2 fruit fly cellular contexts compared by ENCODE assay signal in the genomic region with DNA sequence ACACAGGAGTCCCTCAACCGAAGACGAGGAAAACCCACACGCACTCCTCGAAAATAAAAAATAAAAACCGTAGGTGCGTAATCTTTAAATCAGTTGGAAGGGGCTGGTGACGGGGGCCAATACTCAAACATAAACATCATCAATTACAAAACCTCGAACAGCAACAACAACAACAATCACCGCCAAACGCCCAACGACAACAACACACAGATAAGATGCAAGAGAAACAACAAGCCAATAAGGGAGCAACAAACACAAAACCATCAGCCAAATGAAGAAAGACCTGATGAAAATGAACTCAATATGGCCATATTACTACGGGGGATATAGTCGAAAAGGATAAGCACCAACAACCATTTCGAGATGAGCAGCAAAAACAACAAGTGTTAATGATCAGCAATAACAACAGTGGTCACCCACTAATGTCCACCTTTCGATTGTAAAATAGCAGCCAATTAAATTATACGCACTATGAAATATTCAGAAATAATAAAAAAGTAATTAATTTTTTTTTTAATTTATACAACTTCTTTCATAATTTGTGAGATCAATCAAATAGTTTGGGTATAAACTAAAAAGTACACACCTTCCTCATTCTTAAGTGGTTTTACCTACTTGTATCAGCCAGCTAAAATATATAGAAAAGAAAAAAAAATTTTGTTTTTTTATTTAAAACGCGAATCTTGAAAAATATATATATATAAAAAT.
TF ChIP-seq lines count a peak whose summit lies in the region.

No protein-coding gene starts in this region.

TF ChIP-seq in whole organism, embryonic, 481 proteins besides CTCF, POLR2A, EP300 and RAD21 (continued from another document and continues in another):
- TF ChIP-seq nerfin-2 (GFP tag; IDR thresholded peaks at IDR 0.05; lab: Robert Waterston, UW; ENCODE audit: partially characterized antibody) (no peak), sqz (GFP tag; optimal IDR thresholded peaks at IDR 0.05; lab: Kevin White, UChicago) (peak; percentile 37), CG18764 (GFP tag; optimal IDR thresholded peaks at IDR 0.05; lab: Kevin White, UChicago) (no peak), otp (GFP tag; IDR thresholded peaks at IDR 0.05; lab: Robert Waterston, UW) (no peak), CG10654 (GFP tag; optimal IDR thresholded peaks at IDR 0.05; lab: Kevin White, UChicago) (peak; percentile 26), shn (GFP tag; optimal IDR thresholded peaks at IDR 0.05; lab: Kevin White, UChicago) (no peak), CG2678 (tag; optimal IDR thresholded peaks at IDR 0.05; lab: Kevin White, UChicago) (peak; percentile 61), CG13775 (GFP tag; optimal IDR thresholded peaks at IDR 0.05; lab: Kevin White, UChicago) (peak; percentile 7), CG12236 (GFP tag; optimal IDR thresholded peaks at IDR 0.05; lab: Kevin White, UChicago) (no peak), B-H1 (GFP tag; IDR thresholded peaks at IDR 0.05; lab: Robert Waterston, UW) (0 out of 3 replicates have a peak, but pooled peaks have one; percentile 13), CG2889 (GFP tag; IDR thresholded peaks at IDR 0.05; lab: Robert Waterston, UW) (no peak), CG14710 (tag; optimal IDR thresholded peaks at IDR 0.05; lab: Kevin White, UChicago) (peak; percentile 76), gt (GFP tag; IDR thresholded peaks at IDR 0.05; lab: Robert Waterston, UW) (no peak), trem (tag; optimal IDR thresholded peaks at IDR 0.05; lab: Kevin White, UChicago) (peak; percentile 1), CG6254 (GFP tag; optimal IDR thresholded peaks at IDR 0.05; lab: Kevin White, UChicago) (peak; percentile 44), CoRest (tag; optimal IDR thresholded peaks at IDR 0.05; lab: Kevin White, UChicago) (peak; percentile 21), CG15696 (tag; optimal IDR thresholded peaks at IDR 0.05; lab: Kevin White, UChicago) (peak; percentile 83), CG11093 (GFP tag; IDR thresholded peaks at IDR 0.05; lab: Robert Waterston, UW) (0 out of 3 replicates have a peak, but pooled peaks have one; percentile 7), Med (GFP tag; lab: Kevin White, UChicago) (peak; percentile 20), cg (GFP tag; optimal IDR thresholded peaks at IDR 0.05; lab: Kevin White, UChicago) (peak; percentile 1), grn (GFP tag; optimal IDR thresholded peaks at IDR 0.05; lab: Kevin White, UChicago) (peak; percentile 88), tin (GFP tag; optimal IDR thresholded peaks at IDR 0.05; lab: Kevin White, UChicago) (peak; percentile 33), klu (GFP tag; IDR thresholded peaks at IDR 0.05; lab: Robert Waterston, UW) (peak; percentile 14; the same call in 1 of the 2 replicates), kni (GFP tag; optimal IDR thresholded peaks at IDR 0.05; lab: Kevin White, UChicago) (peak; percentile 51), CG31441 (GFP tag; IDR thresholded peaks at IDR 0.05; lab: Robert Waterston, UW) (peak; percentile 73), CG4617 (GFP tag; optimal IDR thresholded peaks at IDR 0.05; lab: Kevin White, UChicago; ENCODE audit: borderline replicate concordance) (no peak), CG7745 (tag; optimal IDR thresholded peaks at IDR 0.05; lab: Kevin White, UChicago) (no peak), CG9437 (GFP tag; optimal IDR thresholded peaks at IDR 0.05; lab: Kevin White, UChicago) (no peak), eyg (GFP tag; optimal IDR thresholded peaks at IDR 0.05; lab: Kevin White, UChicago) (no peak), grau (tag; optimal IDR thresholded peaks at IDR 0.05; lab: Kevin White, UChicago) (peak; percentile 85), CG13296 (GFP tag; optimal IDR thresholded peaks at IDR 0.05; lab: Kevin White, UChicago) (peak; percentile 29), vfl (GFP tag; optimal IDR thresholded peaks at IDR 0.05; lab: Kevin White, UChicago) (no peak), row (GFP tag; IDR thresholded peaks at IDR 0.05; lab: Robert Waterston, UW) (peak; percentile 59), ind (GFP tag; optimal IDR thresholded peaks at IDR 0.05; lab: Kevin White, UChicago) (peak; percentile 4), sens (GFP tag; lab: Kevin White, UChicago) (peak; percentile 30), CG10959 (GFP tag; IDR thresholded peaks at IDR 0.05; lab: Robert Waterston, UW) (peak; percentile 69), esg (GFP tag; conservative IDR thresholded peaks at IDR 0.05; lab: Robert Waterston, UW) (no peak), sisA (GFP tag; IDR thresholded peaks at IDR 0.05; lab: Robert Waterston, UW) (peak; percentile 21; the same call in 1 of the 2 replicates), CG4707 (GFP tag; optimal IDR thresholded peaks at IDR 0.05; lab: Kevin White, UChicago) (no peak), Rfx (GFP tag; IDR thresholded peaks at IDR 0.05; lab: Robert Waterston, UW) (0 out of 2 replicates have a peak, but pooled peaks have one; percentile 8), fd96Cb (tag; optimal IDR thresholded peaks at IDR 0.05; lab: Kevin White, UChicago) (peak; percentile 58), gcm (GFP tag; optimal IDR thresholded peaks at IDR 0.05; lab: Kevin White, UChicago) (peak; percentile 13), CG7556 (GFP tag; optimal IDR thresholded peaks at IDR 0.05; lab: Kevin White, UChicago) (peak; percentile 45), ssp (GFP tag; IDR thresholded peaks at IDR 0.05; lab: Robert Waterston, UW) (no peak), dysf (GFP tag; IDR thresholded peaks at IDR 0.05; lab: Robert Waterston, UW) (no peak), prd (optimal IDR thresholded peaks at IDR 0.05; lab: Kevin White, UChicago) (no peak), prd (GFP tag; IDR thresholded peaks at IDR 0.05; lab: Robert Waterston, UW) (peak; percentile 41; the same call in 1 of the 3 replicates), ttk (GFP tag; IDR thresholded peaks at IDR 0.05; lab: Robert Waterston, UW) (no peak), bigmax (GFP tag; optimal IDR thresholded peaks at IDR 0.05; lab: Kevin White, UChicago) (no peak), kah (GFP tag; optimal IDR thresholded peaks at IDR 0.05; lab: Kevin White, UChicago) (no peak), Bdp1 (GFP tag; optimal IDR thresholded peaks at IDR 0.05; lab: Kevin White, UChicago) (no peak), CG11695 (GFP tag; IDR thresholded peaks at IDR 0.05; lab: Robert Waterston, UW) (peak; percentile 50; the same call in 1 of the 3 replicates), az2 (GFP tag; optimal IDR thresholded peaks at IDR 0.05; lab: Kevin White, UChicago) (peak; percentile 4), D (optimal IDR thresholded peaks at IDR 0.05; lab: Kevin White, UChicago) (no peak), D (GFP tag; optimal IDR thresholded peaks at IDR 0.05; lab: Kevin White, UChicago) (peak; percentile 49), peb (GFP tag; IDR thresholded peaks at IDR 0.05; lab: Robert Waterston, UW) (no peak), CG4820 (GFP tag; optimal IDR thresholded peaks at IDR 0.05; lab: Kevin White, UChicago) (peak; percentile 2), CG32767 (GFP tag; IDR thresholded peaks at IDR 0.05; lab: Robert Waterston, UW) (no peak), CG11504 (tag; optimal IDR thresholded peaks at IDR 0.05; lab: Kevin White, UChicago) (peak; percentile 70), Aef1 (GFP tag; IDR thresholded peaks at IDR 0.05; lab: Robert Waterston, UW) (no peak), stwl (tag; optimal IDR thresholded peaks at IDR 0.05; lab: Kevin White, UChicago) (peak; percentile 3), br (optimal IDR thresholded peaks at IDR 0.05; lab: Kevin White, UChicago) (no peak)

TF ChIP-seq in whole organism, prepupa, 60 proteins besides CTCF, POLR2A, EP300 and RAD21 (continued from another document):
- peak; percentile 85 for TF ChIP-seq CG10669 (GFP tag; optimal IDR thresholded peaks at IDR 0.05; lab: Kevin White, UChicago)
- TF ChIP-seq Eip93F (GFP tag; optimal IDR thresholded peaks at IDR 0.05; lab: Kevin White, UChicago), result no peak
- TF ChIP-seq Hr4 (GFP tag; optimal IDR thresholded peaks at IDR 0.05; lab: Kevin White, UChicago), result no peak
- no peak for TF ChIP-seq CG4318 (GFP tag; optimal IDR thresholded peaks at IDR 0.05; lab: Kevin White, UChicago)
- peak; percentile 52 for TF ChIP-seq CG8632 (GFP tag; optimal IDR thresholded peaks at IDR 0.05; lab: Kevin White, UChicago)
- TF ChIP-seq eg (GFP tag; IDR thresholded peaks at IDR 0.05; lab: Robert Waterston, UW), result no peak
- TF ChIP-seq lz (GFP tag; optimal IDR thresholded peaks at IDR 0.05; lab: Kevin White, UChicago), result peak; percentile 26
- TF ChIP-seq CG16779 (tag; optimal IDR thresholded peaks at IDR 0.05; lab: Kevin White, UChicago), result no peak
- peak in 1 of 2 experiments; percentile 27 for TF ChIP-seq salr (GFP tag; optimal IDR thresholded peaks at IDR 0.05; lab: Kevin White, UChicago)
- TF ChIP-seq Sox102F (GFP tag; optimal IDR thresholded peaks at IDR 0.05; lab: Kevin White, UChicago), result no peak
- no peak for TF ChIP-seq vri (GFP tag; optimal IDR thresholded peaks at IDR 0.05; lab: Kevin White, UChicago)
- TF ChIP-seq CG32006 (GFP tag; optimal IDR thresholded peaks at IDR 0.05; lab: Kevin White, UChicago), result peak; percentile 7
- TF ChIP-seq net (GFP tag; optimal IDR thresholded peaks at IDR 0.05; lab: Kevin White, UChicago), result no peak
- no peak for TF ChIP-seq Sox15 (GFP tag; optimal IDR thresholded peaks at IDR 0.05; lab: Kevin White, UChicago)
- TF ChIP-seq fd85E (GFP tag; optimal IDR thresholded peaks at IDR 0.05; lab: Kevin White, UChicago), result peak; percentile 14
- TF ChIP-seq Eip78C (GFP tag; lab: Kevin White, UChicago), result peak; percentile 74
- TF ChIP-seq esn (GFP tag; optimal IDR thresholded peaks at IDR 0.05; lab: Kevin White, UChicago), result peak; percentile 70
- peak; percentile 36 for TF ChIP-seq OdsH (GFP tag; optimal IDR thresholded peaks at IDR 0.05; lab: Kevin White, UChicago)
- 0 out of 3 replicates have a peak, but pooled peaks have one; percentile 53 for TF ChIP-seq CG6163 (GFP tag; IDR thresholded peaks at IDR 0.05; lab: Robert Waterston, UW)
- peak; percentile 42 for TF ChIP-seq Smox (GFP tag; optimal IDR thresholded peaks at IDR 0.05; lab: Kevin White, UChicago)
- peak; percentile 70 for TF ChIP-seq Blimp-1 (GFP tag; optimal IDR thresholded peaks at IDR 0.05; lab: Kevin White, UChicago)
- TF ChIP-seq ss (GFP tag; optimal IDR thresholded peaks at IDR 0.05; lab: Kevin White, UChicago), result peak in 1 of 2 experiments; percentile 21
- peak; percentile 57; the same call in 2 of the 3 replicates for TF ChIP-seq CG8119 (GFP tag; IDR thresholded peaks at IDR 0.05; lab: Robert Waterston, UW)
- no peak for TF ChIP-seq CG6276 (GFP tag; optimal IDR thresholded peaks at IDR 0.05; lab: Kevin White, UChicago)
- TF ChIP-seq cyc (GFP tag; optimal IDR thresholded peaks at IDR 0.05; lab: Kevin White, UChicago), result peak; percentile 49
- TF ChIP-seq CG10631 (GFP tag; optimal IDR thresholded peaks at IDR 0.05; lab: Kevin White, UChicago), result peak; percentile 61
- peak; percentile 68 for TF ChIP-seq svp (GFP tag; lab: Kevin White, UChicago)
- no peak for TF ChIP-seq Ets21C (GFP tag; optimal IDR thresholded peaks at IDR 0.05; lab: Kevin White, UChicago)
- peak; percentile 44 for TF ChIP-seq CG34406 (GFP tag; optimal IDR thresholded peaks at IDR 0.05; lab: Kevin White, UChicago)
- TF ChIP-seq Sox14 (GFP tag; optimal IDR thresholded peaks at IDR 0.05; lab: Kevin White, UChicago), result no peak
- TF ChIP-seq CG3919 (GFP tag; optimal IDR thresholded peaks at IDR 0.05; lab: Kevin White, UChicago), result peak; percentile 81
- TF ChIP-seq CG6854 (GFP tag; optimal IDR thresholded peaks at IDR 0.05; lab: Kevin White, UChicago), result peak; percentile 16
- TF ChIP-seq CG7368 (GFP tag; optimal IDR thresholded peaks at IDR 0.05; lab: Kevin White, UChicago), result peak; percentile 57
- peak; percentile 80 for TF ChIP-seq CG3032 (tag; optimal IDR thresholded peaks at IDR 0.05; lab: Kevin White, UChicago)
- TF ChIP-seq pdm3 (GFP tag; optimal IDR thresholded peaks at IDR 0.05; lab: Kevin White, UChicago), result no peak
- TF ChIP-seq Met (GFP tag; optimal IDR thresholded peaks at IDR 0.05; lab: Kevin White, UChicago), result peak; percentile 48
- TF ChIP-seq topi (GFP tag; optimal IDR thresholded peaks at IDR 0.05; lab: Kevin White, UChicago), result peak; percentile 71
- no peak for TF ChIP-seq Hr38 (GFP tag; optimal IDR thresholded peaks at IDR 0.05; lab: Kevin White, UChicago)
- TF ChIP-seq Lpt (GFP tag; optimal IDR thresholded peaks at IDR 0.05; lab: Kevin White, UChicago), result peak; percentile 1
- no peak for TF ChIP-seq CG11294 (GFP tag; IDR thresholded peaks at IDR 0.05; lab: Robert Waterston, UW)
TF ChIP-seq in whole organism, prepupa: peak in this region for 40.
